Fruit fly (Drosophila melanogaster): Measurements from ENCODE around the gene Eig71Ek.

Gene Eig71Ek

DNA sequence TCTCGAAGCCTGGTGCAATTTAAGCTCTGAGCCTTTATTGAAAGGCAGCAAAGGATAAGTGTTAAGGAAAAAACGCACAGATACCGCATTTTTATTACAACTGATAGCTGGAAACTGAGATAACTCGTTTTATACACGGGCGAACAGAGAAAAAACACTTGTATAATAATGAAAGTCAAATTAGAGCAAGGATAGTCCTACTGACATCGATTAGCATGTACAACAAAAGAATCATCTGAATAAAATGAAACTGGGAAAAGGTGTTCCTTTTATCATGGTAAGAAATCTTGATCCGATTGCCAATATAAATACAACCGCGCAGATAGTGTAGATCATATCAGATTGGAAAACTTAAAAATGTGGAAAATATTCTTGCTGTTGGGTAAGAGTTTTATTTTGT lies at the start of gene Eig71Ek, which contains the start of gene Eig71Ej:
Gene Eig71Ek (plus strand): TSS at position 334 of the 400 bp plus-strand sequence.
Gene Eig71Ej (minus strand): TSS at position 101 of the 400 bp plus-strand sequence.
- TF ChIP-seq Dif (GFP tag; optimal IDR thresholded peaks at IDR 0.05; ENCODE audit: partially characterized antibody) (no peak), Mio (GFP tag; optimal IDR thresholded peaks at IDR 0.05) (no peak), rgr (GFP tag; optimal IDR thresholded peaks at IDR 0.05) (no peak), woc (GFP tag; optimal IDR thresholded peaks at IDR 0.05) (no peak), fru (GFP tag; optimal IDR thresholded peaks at IDR 0.05) (no peak), GATAd (GFP tag; optimal IDR thresholded peaks at IDR 0.05) (no peak), jim (GFP tag; optimal IDR thresholded peaks at IDR 0.05) (no peak), br (GFP tag; optimal IDR thresholded peaks at IDR 0.05) (no peak), Vsx2 (GFP tag; optimal IDR thresholded peaks at IDR 0.05; ENCODE audit: partially characterized antibody) (no peak), Hr83 (GFP tag; optimal IDR thresholded peaks at IDR 0.05; ENCODE audit: poor library complexity, severe bottlenecking) (no peak), Hr78 (GFP tag; optimal IDR thresholded peaks at IDR 0.05) (no peak), sv (GFP tag; optimal IDR thresholded peaks at IDR 0.05) (no peak), tai (GFP tag; optimal IDR thresholded peaks at IDR 0.05) (no peak), N (GFP tag; optimal IDR thresholded peaks at IDR 0.05) (no peak), h (GFP tag; optimal IDR thresholded peaks at IDR 0.05) (no peak), CG9705 (GFP tag; optimal IDR thresholded peaks at IDR 0.05) (no peak), pan (optimal IDR thresholded peaks at IDR 0.05) (no peak)

DNA sequence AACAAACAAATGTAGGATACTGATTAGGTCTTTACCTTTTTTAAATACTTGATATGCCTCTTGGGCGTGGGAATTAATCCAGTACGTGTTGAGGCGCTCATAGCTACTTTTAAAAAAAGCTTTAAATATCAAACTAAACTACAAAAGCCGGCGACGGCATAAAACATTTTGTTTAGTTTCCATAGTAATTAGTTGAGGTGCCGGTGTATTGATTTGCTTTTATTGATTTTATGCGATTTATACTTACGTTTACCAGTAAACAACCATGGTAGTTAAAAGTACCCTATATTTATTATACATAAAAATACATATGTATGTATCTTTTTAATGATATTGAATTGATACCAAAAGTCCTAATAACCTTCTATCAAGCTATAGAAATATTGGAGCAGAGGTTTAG lies 48.3 kb upstream of the Eig71Ek start, which contains the start of gene CG13449:
Gene CG13449 (minus strand): TSS at position 101 of the 400 bp plus-strand sequence.
- TF ChIP-seq CrebA (GFP tag; optimal IDR thresholded peaks at IDR 0.05; ENCODE audit: borderline replicate concordance): no peak
- no peak for TF ChIP-seq GATAd (GFP tag; optimal IDR thresholded peaks at IDR 0.05)
- no peak for TF ChIP-seq OdsH (GFP tag; optimal IDR thresholded peaks at IDR 0.05)
- TF ChIP-seq CG9705 (GFP tag; optimal IDR thresholded peaks at IDR 0.05): no peak
- no peak for TF ChIP-seq rgr (GFP tag; optimal IDR thresholded peaks at IDR 0.05)
- no peak for TF ChIP-seq ey (GFP tag; optimal IDR thresholded peaks at IDR 0.05)
- no peak for TF ChIP-seq h (GFP tag; optimal IDR thresholded peaks at IDR 0.05)
- TF ChIP-seq lola (GFP tag; optimal IDR thresholded peaks at IDR 0.05): no peak
- TF ChIP-seq CG32264 (GFP tag; optimal IDR thresholded peaks at IDR 0.05): no peak
- no peak for TF ChIP-seq HLH106 (tag; optimal IDR thresholded peaks at IDR 0.05)
- TF ChIP-seq Sp1 (GFP tag; optimal IDR thresholded peaks at IDR 0.05): no peak

- no peak for TF ChIP-seq dmrt93B (GFP tag; optimal IDR thresholded peaks at IDR 0.05)
- no peak for TF ChIP-seq Hr78 (GFP tag; optimal IDR thresholded peaks at IDR 0.05)
- TF ChIP-seq Mio (GFP tag; optimal IDR thresholded peaks at IDR 0.05): no peak
- TF ChIP-seq N (GFP tag; optimal IDR thresholded peaks at IDR 0.05): no peak
- no peak for TF ChIP-seq pan (optimal IDR thresholded peaks at IDR 0.05)
- no peak for TF ChIP-seq Jra (GFP tag; optimal IDR thresholded peaks at IDR 0.05)
- no peak for TF ChIP-seq Hnf4 (GFP tag; optimal IDR thresholded peaks at IDR 0.05)
- no peak for TF ChIP-seq tai (GFP tag; optimal IDR thresholded peaks at IDR 0.05)
- TF ChIP-seq CrebA (GFP tag; optimal IDR thresholded peaks at IDR 0.05; ENCODE audit: borderline replicate concordance): no peak
- TF ChIP-seq Dif (GFP tag; optimal IDR thresholded peaks at IDR 0.05; ENCODE audit: partially characterized antibody): no peak
- TF ChIP-seq fru (GFP tag; optimal IDR thresholded peaks at IDR 0.05): no peak
Observed at dm6 chr3L:15616490-15616889, 44.6 kb upstream of the Eig71Ek start.

- TF ChIP-seq dsf (GFP tag; optimal IDR thresholded peaks at IDR 0.05; ENCODE audit: borderline replicate concordance) (no peak), pan (optimal IDR thresholded peaks at IDR 0.05) (no peak), Rel (GFP tag; optimal IDR thresholded peaks at IDR 0.05) (no peak), Rel (tag; optimal IDR thresholded peaks at IDR 0.05) (no peak), lola (GFP tag; optimal IDR thresholded peaks at IDR 0.05) (no peak), dmrt93B (GFP tag; optimal IDR thresholded peaks at IDR 0.05) (no peak), brk (GFP tag; optimal IDR thresholded peaks at IDR 0.05) (no peak), tai (GFP tag; optimal IDR thresholded peaks at IDR 0.05) (no peak), sage (GFP tag; optimal IDR thresholded peaks at IDR 0.05) (no peak), CG9705 (GFP tag; optimal IDR thresholded peaks at IDR 0.05) (no peak), Hr78 (GFP tag; optimal IDR thresholded peaks at IDR 0.05) (no peak)
Observed at dm6 chr3L:15616900-15617299, 44.1 kb upstream of the Eig71Ek start.

- TF ChIP-seq Sp1 (GFP tag; optimal IDR thresholded peaks at IDR 0.05) (peak; percentile 71), Hnf4 (GFP tag; optimal IDR thresholded peaks at IDR 0.05) (peak; percentile 98), Myc (optimal IDR thresholded peaks at IDR 0.05) (peak; percentile 23), dsf (GFP tag; optimal IDR thresholded peaks at IDR 0.05; ENCODE audit: borderline replicate concordance) (peak; percentile 85), lola (GFP tag; optimal IDR thresholded peaks at IDR 0.05) (no peak), Dif (GFP tag; optimal IDR thresholded peaks at IDR 0.05; ENCODE audit: partially characterized antibody) (peak; percentile 67), pan (optimal IDR thresholded peaks at IDR 0.05) (no peak), Jra (GFP tag; optimal IDR thresholded peaks at IDR 0.05) (peak; percentile 94), h (GFP tag; optimal IDR thresholded peaks at IDR 0.05) (peak; percentile 94), jim (GFP tag; optimal IDR thresholded peaks at IDR 0.05) (peak; percentile 26), rgr (GFP tag; optimal IDR thresholded peaks at IDR 0.05) (peak; percentile 95), sage (GFP tag; optimal IDR thresholded peaks at IDR 0.05) (peak; percentile 55), dmrt93B (GFP tag; optimal IDR thresholded peaks at IDR 0.05) (peak; percentile 78), N (GFP tag; optimal IDR thresholded peaks at IDR 0.05) (peak; percentile 29), CrebA (GFP tag; optimal IDR thresholded peaks at IDR 0.05; ENCODE audit: borderline replicate concordance) (peak; percentile 28), foxo (GFP tag; optimal IDR thresholded peaks at IDR 0.05) (peak; percentile 64 to 95), sv (GFP tag; optimal IDR thresholded peaks at IDR 0.05) (peak; percentile 70), usp (GFP tag; optimal IDR thresholded peaks at IDR 0.05) (no peak), Vsx2 (GFP tag; optimal IDR thresholded peaks at IDR 0.05; ENCODE audit: partially characterized antibody) (peak; percentile 48), fru (GFP tag; optimal IDR thresholded peaks at IDR 0.05) (peak; percentile 87), Abd-B (GFP tag; optimal IDR thresholded peaks at IDR 0.05) (no peak), Hr78 (GFP tag; optimal IDR thresholded peaks at IDR 0.05) (no peak), dl (GFP tag; optimal IDR thresholded peaks at IDR 0.05; ENCODE audit: insufficient read depth in 1 of 2, partially characterized antibody in 2 of 2) (peak; percentile 21 to 62), HLH106 (tag; optimal IDR thresholded peaks at IDR 0.05) (peak; percentile 73)
Observed at dm6 chr3L:15619626-15620247, 41.3 kb upstream of the Eig71Ek start, which contains the start of gene Phs. Gene Phs (plus strand): TSS chr3L:15619901.
